Fruit fly (Drosophila melanogaster): ENCODE measurements around the gene agt.

agt gene

DNA sequence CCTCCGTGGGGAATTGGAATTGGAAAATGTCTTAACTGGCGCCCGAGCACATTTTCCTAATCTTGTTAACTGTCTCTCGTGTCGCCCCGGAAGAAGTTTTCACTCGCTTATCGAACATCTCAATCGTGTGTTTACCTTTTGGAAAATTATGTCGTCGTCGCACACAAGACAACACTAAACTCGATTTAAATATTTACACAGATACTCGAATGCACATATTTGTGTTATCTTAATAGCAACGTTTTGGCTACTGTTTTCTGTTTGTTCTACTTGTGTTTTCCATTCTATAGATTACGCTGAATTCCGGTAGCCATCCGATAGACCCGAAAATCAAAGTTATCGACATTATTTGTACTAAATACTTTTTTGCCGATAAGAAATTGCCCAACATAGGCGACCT, 7.3 kb upstream of the agt start (continued):
- TF ChIP-seq al (GFP tag; IDR thresholded peaks at IDR 0.05) (no peak), Sin3A (optimal IDR thresholded peaks at IDR 0.05) (no peak), sd (tag; optimal IDR thresholded peaks at IDR 0.05) (peak; percentile 40), corto (GFP tag; optimal IDR thresholded peaks at IDR 0.05) (no peak), CG30431 (GFP tag; optimal IDR thresholded peaks at IDR 0.05) (no peak), en (GFP tag; optimal IDR thresholded peaks at IDR 0.05) (peak; percentile 44), CG8924 (tag; optimal IDR thresholded peaks at IDR 0.05) (peak; percentile 64), CG8359 (GFP tag; optimal IDR thresholded peaks at IDR 0.05; ENCODE audit: borderline replicate concordance) (peak; percentile 56), lbe (GFP tag; optimal IDR thresholded peaks at IDR 0.05) (no peak), Sry-δ (GFP tag; optimal IDR thresholded peaks at IDR 0.05) (no peak), Dbx (GFP tag; IDR thresholded peaks at IDR 0.05) (no peak), CG13424 (tag; optimal IDR thresholded peaks at IDR 0.05) (peak; percentile 19), pan (optimal IDR thresholded peaks at IDR 0.05) (no peak), pan (GFP tag; optimal IDR thresholded peaks at IDR 0.05 in 1 of 2, IDR thresholded peaks at IDR 0.05 in 1 of 2) (no peak), aop (GFP tag; IDR thresholded peaks at IDR 0.05) (no peak), CG12219 (GFP tag; optimal IDR thresholded peaks at IDR 0.05) (peak; percentile 53), dati (GFP tag; IDR thresholded peaks at IDR 0.05) (no peak), so (GFP tag; IDR thresholded peaks at IDR 0.05) (no peak), CG1792 (GFP tag; optimal IDR thresholded peaks at IDR 0.05) (no peak), Chrac-16 (GFP tag; optimal IDR thresholded peaks at IDR 0.05) (no peak), CG34422 (GFP tag; IDR thresholded peaks at IDR 0.05) (no peak), CG12236 (GFP tag; optimal IDR thresholded peaks at IDR 0.05) (peak; percentile 68), wek (GFP tag; optimal IDR thresholded peaks at IDR 0.05) (peak; percentile 62), gro (GFP tag; optimal IDR thresholded peaks at IDR 0.05) (no peak), gfzf (GFP tag; optimal IDR thresholded peaks at IDR 0.05) (no peak), CG13624 (GFP tag; optimal IDR thresholded peaks at IDR 0.05) (no peak), Fer3 (tag; optimal IDR thresholded peaks at IDR 0.05) (no peak), slp2 (GFP tag; optimal IDR thresholded peaks at IDR 0.05) (no peak), Antp (GFP tag; optimal IDR thresholded peaks at IDR 0.05) (no peak), CG4730 (GFP tag; IDR thresholded peaks at IDR 0.05) (no peak), prd (optimal IDR thresholded peaks at IDR 0.05) (no peak), prd (GFP tag; IDR thresholded peaks at IDR 0.05) (no peak), MTF-1 (GFP tag; optimal IDR thresholded peaks at IDR 0.05; ENCODE audit: borderline replicate concordance) (peak; percentile 56), Sry-β (GFP tag; optimal IDR thresholded peaks at IDR 0.05) (peak; percentile 10), Pdp1 (GFP tag; optimal IDR thresholded peaks at IDR 0.05) (peak in 1 of 2 experiments; percentile 38), Spps (tag; optimal IDR thresholded peaks at IDR 0.05) (peak; percentile 61), ind (GFP tag; optimal IDR thresholded peaks at IDR 0.05) (no peak), CG12071 (GFP tag; optimal IDR thresholded peaks at IDR 0.05) (no peak), unpg (GFP tag; optimal IDR thresholded peaks at IDR 0.05) (peak; percentile 34), chinmo (GFP tag; IDR thresholded peaks at IDR 0.05; ENCODE audit: partially characterized antibody) (no peak), esg (GFP tag; conservative IDR thresholded peaks at IDR 0.05) (no peak), sim (GFP tag; IDR thresholded peaks at IDR 0.05) (no peak), Ets65A (GFP tag) (no peak), kni (GFP tag; optimal IDR thresholded peaks at IDR 0.05) (peak; percentile 7), CG17328 (GFP tag; IDR thresholded peaks at IDR 0.05) (no peak), ttk (GFP tag; IDR thresholded peaks at IDR 0.05) (no peak), dm (GFP tag; optimal IDR thresholded peaks at IDR 0.05) (no peak), usp (GFP tag; optimal IDR thresholded peaks at IDR 0.05) (no peak), CG12299 (tag; optimal IDR thresholded peaks at IDR 0.05) (no peak), stwl (tag; optimal IDR thresholded peaks at IDR 0.05) (no peak), eve (GFP tag; optimal IDR thresholded peaks at IDR 0.05) (no peak), nau (GFP tag; optimal IDR thresholded peaks at IDR 0.05) (no peak), CG43689 (GFP tag; IDR thresholded peaks at IDR 0.05) (no peak)

All from whole organism, embryonic.